Fruit fly (Drosophila melanogaster) whole organism, wandering third instar larva: ENCODE measurements around the gene cysu.

Experiments used
- Abd-B ChIP-seq: fragments of >200 bp; optimal IDR thresholded peaks from 2 replicates; lab custom pipeline; 2017; ENCODE audit warnings: missing biosample characterization, missing genetic modification characterization
- CrebA ChIP-seq: fragments of 200-800 bp; sonication (Bioruptor generic); optimal IDR thresholded peaks from 2 replicates; lab custom pipeline; 2016; ENCODE audit warnings: missing biosample characterization, mild to moderate bottlenecking, missing genetic modification characterization, borderline replicate concordance
- Dfd ChIP-seq: fragments of >200 bp; optimal IDR thresholded peaks from 2 replicates; lab custom pipeline; 2017; ENCODE audit warnings: missing biosample characterization, missing genetic modification characterization
- Dif ChIP-seq: fragments of 200-275, 200-300 bp; sonication (Bioruptor generic); optimal IDR thresholded peaks from 2 replicates; lab custom pipeline; 2018; ENCODE audit warnings: missing biosample characterization, missing genetic modification characterization; ENCODE audit not compliant: partially characterized antibody
- HLH106 ChIP-seq: fragments of 200-800 bp; optimal IDR thresholded peaks from 3 replicates; lab custom pipeline; 2019; ENCODE audit warnings: missing biosample characterization, mild to moderate bottlenecking, missing genetic modification characterization, moderate library complexity
- Hnf4 ChIP-seq: fragments of 200-800 bp; sonication (Bioruptor generic); optimal IDR thresholded peaks from 2 replicates; lab custom pipeline; 2016; ENCODE audit warnings: missing biosample characterization, mild to moderate bottlenecking, missing genetic modification characterization
- Hr78 ChIP-seq: fragments of >200 bp; optimal IDR thresholded peaks from 2 replicates; lab custom pipeline; 2017; ENCODE audit warnings: missing biosample characterization, missing genetic modification characterization
- Hr83 ChIP-seq: fragments of 200-300 bp; sonication (Bioruptor generic); optimal IDR thresholded peaks from 2 replicates; lab custom pipeline; 2016; ENCODE audit warnings: missing biosample characterization, mild to moderate bottlenecking, missing genetic modification characterization, moderate library complexity; ENCODE audit not compliant: poor library complexity, severe bottlenecking
- Mio ChIP-seq: sonication (Bioruptor generic); optimal IDR thresholded peaks from 2 replicates; lab custom pipeline; 2016; ENCODE audit warnings: missing biosample characterization, missing genetic modification characterization
- Myc ChIP-seq: fragments of >200 bp; optimal IDR thresholded peaks from 2 replicates; lab custom pipeline; 2017
- N ChIP-seq: fragments of >200 bp; optimal IDR thresholded peaks from 2 replicates; lab custom pipeline; 2018; ENCODE audit warnings: missing biosample characterization, missing external identifiers, missing genetic modification characterization
- OdsH ChIP-seq: fragments of 200-800 bp; sonication (Bioruptor generic); optimal IDR thresholded peaks from 2 replicates; lab custom pipeline; 2016; ENCODE audit warnings: missing biosample characterization, mild to moderate bottlenecking, missing genetic modification characterization
- Rel ChIP-seq, 2 experiments: fragments of 200-800 bp; sonication (Bioruptor generic) in 1 of 2; optimal IDR thresholded peaks; 2 replicates in 1 of 2; 3 replicates in 1 of 2; lab custom pipeline; 2016 to 2019; ENCODE audit warnings: mild to moderate bottlenecking in 2 of 2, missing biosample characterization in 2 of 2, missing genetic modification characterization in 2 of 2, moderate library complexity in 1 of 2
- Vsx2 ChIP-seq: fragments of 200-300, 225-300 bp; sonication (Bioruptor generic); optimal IDR thresholded peaks from 2 replicates; lab custom pipeline; 2018; ENCODE audit warnings: missing biosample characterization, missing genetic modification characterization; ENCODE audit not compliant: partially characterized antibody
- br ChIP-seq: fragments of 200-800 bp; sonication (Bioruptor generic); optimal IDR thresholded peaks from 2 replicates; lab custom pipeline; 2016; ENCODE audit warnings: missing biosample characterization, missing genetic modification characterization
- brk ChIP-seq: fragments of 200-800 bp; sonication (Bioruptor generic); optimal IDR thresholded peaks from 2 replicates; lab custom pipeline; 2016; ENCODE audit warnings: missing biosample characterization, mild to moderate bottlenecking, missing genetic modification characterization
- dl ChIP-seq, 2 experiments: fragments of 175-275, 200-275 bp in 1 of 2; fragments of 200-275 bp in 1 of 2; sonication (Bioruptor generic); optimal IDR thresholded peaks; lab custom pipeline; 2018; ENCODE audit warnings: mild to moderate bottlenecking in 2 of 2, missing biosample characterization in 2 of 2, missing genetic modification characterization in 2 of 2, moderate library complexity in 2 of 2; ENCODE audit not compliant: partially characterized antibody in 2 of 2, insufficient read depth in 1 of 2
- dmrt93B ChIP-seq: fragments of 200-800 bp; sonication (Bioruptor generic); optimal IDR thresholded peaks from 2 replicates; lab custom pipeline; 2018; ENCODE audit warnings: missing biosample characterization, mild to moderate bottlenecking, missing genetic modification characterization
- dsf ChIP-seq: sonication (Bioruptor generic); optimal IDR thresholded peaks from 2 replicates; lab custom pipeline; 2016; ENCODE audit warnings: missing biosample characterization, missing genetic modification characterization, borderline replicate concordance
- ey ChIP-seq: fragments of 200-800 bp; sonication (Bioruptor generic); optimal IDR thresholded peaks from 2 replicates; lab custom pipeline; 2016; ENCODE audit warnings: missing biosample characterization, missing genetic modification characterization
- foxo ChIP-seq, 2 experiments: fragments of 200-800 bp; sonication (Bioruptor generic); optimal IDR thresholded peaks; 2 replicates in 1 of 2; 3 replicates in 1 of 2; lab custom pipeline; 2016 to 2017; ENCODE audit warnings: missing biosample characterization in 2 of 2, missing genetic modification characterization in 2 of 2
- fru ChIP-seq: fragments of 200-800 bp; sonication (Bioruptor generic); optimal IDR thresholded peaks from 3 replicates; lab custom pipeline; 2016; ENCODE audit warnings: missing biosample characterization, mild to moderate bottlenecking, missing genetic modification characterization
- h ChIP-seq: fragments of 200-800 bp; sonication (Bioruptor generic); optimal IDR thresholded peaks from 3 replicates; lab custom pipeline; 2016; ENCODE audit warnings: missing biosample characterization, mild to moderate bottlenecking, missing genetic modification characterization
- pan ChIP-seq: fragments of >200 bp; optimal IDR thresholded peaks from 2 replicates; lab custom pipeline; 2017
- psq ChIP-seq: fragments of 200-800 bp; sonication (Bioruptor generic); optimal IDR thresholded peaks from 3 replicates; lab custom pipeline; 2017; ENCODE audit warnings: missing biosample characterization, mild to moderate bottlenecking, missing genetic modification characterization, moderate library complexity
- rgr ChIP-seq: fragments of 200-800 bp; sonication (Bioruptor generic); optimal IDR thresholded peaks from 3 replicates; lab custom pipeline; 2016; ENCODE audit warnings: missing biosample characterization, mild to moderate bottlenecking, missing genetic modification characterization
- sage ChIP-seq: fragments of 200-800 bp; sonication (Bioruptor generic); optimal IDR thresholded peaks from 2 replicates; lab custom pipeline; 2016; ENCODE audit warnings: missing biosample characterization, mild to moderate bottlenecking, missing genetic modification characterization
- sv ChIP-seq: fragments of 200-800 bp; sonication (Bioruptor generic); optimal IDR thresholded peaks from 3 replicates; lab custom pipeline; 2016; ENCODE audit warnings: missing biosample characterization, missing genetic modification characterization
- tai ChIP-seq: sonication (Bioruptor generic); optimal IDR thresholded peaks from 2 replicates; lab custom pipeline; 2016; ENCODE audit warnings: missing biosample characterization, missing genetic modification characterization
- usp ChIP-seq: fragments of >200 bp; optimal IDR thresholded peaks from 2 replicates; lab custom pipeline; 2017; ENCODE audit warnings: missing biosample characterization, missing genetic modification characterization
- woc ChIP-seq: sonication (Bioruptor generic); optimal IDR thresholded peaks from 2 replicates; lab custom pipeline; 2016; ENCODE audit warnings: missing biosample characterization, mild to moderate bottlenecking, missing genetic modification characterization

The cysu gene

DNA sequence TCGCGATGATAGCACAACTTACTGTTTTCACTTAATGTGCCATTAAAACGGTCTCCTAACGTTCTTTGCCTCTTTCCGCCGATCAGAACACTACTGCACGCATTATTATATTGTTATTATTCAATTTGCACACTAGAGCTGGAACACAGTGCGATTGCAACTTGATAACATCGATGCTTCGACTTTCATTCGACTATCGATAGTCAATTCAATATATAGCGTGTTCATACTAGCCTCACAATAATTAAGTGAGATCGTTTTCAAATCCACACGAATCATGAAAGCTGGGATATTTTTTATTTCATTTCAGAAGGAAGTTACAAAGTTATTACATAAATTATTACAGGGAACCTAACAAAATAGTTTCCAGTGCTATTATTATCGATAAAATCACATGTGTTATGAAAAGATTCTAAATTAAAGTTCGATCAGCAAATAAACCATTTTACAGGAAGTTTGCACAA, 24.2 kb upstream of the cysu start:
- TF ChIP-seq woc (GFP tag; lab: Kevin White, UChicago) (peak; percentile 35), ey (GFP tag; lab: Kevin White, UChicago) (peak; percentile 21), Hnf4 (peak; percentile 34), N (GFP tag; lab: Kevin White, UChicago) (peak; percentile 89), foxo (GFP tag; optimal IDR thresholded peaks at IDR 0.05; lab: Kevin White, UChicago) (peak in 1 of 2 experiments; percentile 45), rgr (GFP tag; lab: Kevin White, UChicago) (peak; percentile 35), Hr78 (GFP tag; lab: Kevin White, UChicago) (no peak), Vsx2 (GFP tag; lab: Kevin White, UChicago) (no peak), dmrt93B (GFP tag; lab: Kevin White, UChicago) (no peak), HLH106 (tag; lab: Kevin White, UChicago) (peak; percentile 24), brk (GFP tag; lab: Kevin White, UChicago) (peak; percentile 45), h (peak; percentile 32), sv (GFP tag; lab: Kevin White, UChicago) (peak; percentile 35), sage (no peak), fru (GFP tag; lab: Kevin White, UChicago) (peak; percentile 45), Rel (GFP tag; optimal IDR thresholded peaks at IDR 0.05; lab: Kevin White, UChicago) (no peak), Rel (tag; optimal IDR thresholded peaks at IDR 0.05; lab: Kevin White, UChicago) (peak; percentile 29), dsf (peak; percentile 12), tai (GFP tag; lab: Kevin White, UChicago) (peak; percentile 77)

DNA sequence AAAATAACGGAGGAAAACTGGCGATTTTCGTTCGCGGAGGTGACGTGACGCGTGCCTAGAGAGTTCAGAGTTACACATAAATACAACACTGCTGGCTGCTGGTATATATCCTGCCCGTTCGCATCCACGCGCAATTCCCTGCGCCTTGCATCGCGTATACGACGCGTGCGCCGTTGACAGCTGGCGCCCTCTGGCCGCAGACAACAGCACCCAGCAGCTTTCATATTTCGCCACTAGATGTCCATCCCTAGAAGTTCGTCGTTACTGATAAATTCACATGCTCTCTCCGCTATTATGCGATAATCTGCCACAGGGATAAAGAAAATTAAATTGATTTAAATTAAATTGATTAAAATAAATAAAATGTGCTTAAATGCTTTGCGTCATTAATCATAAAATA, 23.1 kb upstream of the cysu start, which contains the start of gene Sur-8:
Gene Sur-8 (minus strand): TSS at position 82 of the 400 bp plus-strand sequence.
- TF ChIP-seq fru (GFP tag; lab: Kevin White, UChicago) = peak; percentile 24
- peak; percentile 33 for TF ChIP-seq sv (GFP tag; lab: Kevin White, UChicago)
- no peak for TF ChIP-seq dl (GFP tag; optimal IDR thresholded peaks at IDR 0.05; lab: Kevin White, UChicago; ENCODE audit: insufficient read depth in 1 of 2, partially characterized antibody in 2 of 2)
- no peak for TF ChIP-seq Dfd (GFP tag; lab: Kevin White, UChicago)
- peak; percentile 25 for TF ChIP-seq dmrt93B (GFP tag; lab: Kevin White, UChicago)
- TF ChIP-seq Hr78 (GFP tag; lab: Kevin White, UChicago) = no peak
- no peak for TF ChIP-seq Dif
- TF ChIP-seq OdsH = peak; percentile 35
- no peak for TF ChIP-seq woc (GFP tag; lab: Kevin White, UChicago)
- peak; percentile 54 for TF ChIP-seq rgr (GFP tag; lab: Kevin White, UChicago)
- peak; percentile 50 for TF ChIP-seq h
- no peak for TF ChIP-seq tai (GFP tag; lab: Kevin White, UChicago)
- TF ChIP-seq pan (lab: Kevin White, UChicago) = no peak
- peak; percentile 64 for TF ChIP-seq Hr83 (GFP tag; lab: Kevin White, UChicago)
- no peak for TF ChIP-seq Abd-B (GFP tag; lab: Kevin White, UChicago)
- peak in 1 of 2 experiments; percentile 57 for TF ChIP-seq foxo (GFP tag; optimal IDR thresholded peaks at IDR 0.05; lab: Kevin White, UChicago)
- TF ChIP-seq N (GFP tag; lab: Kevin White, UChicago) = no peak
- TF ChIP-seq ey (GFP tag; lab: Kevin White, UChicago) = peak; percentile 39
- no peak for TF ChIP-seq brk (GFP tag; lab: Kevin White, UChicago)
- peak; percentile 48 for TF ChIP-seq br (GFP tag; lab: Kevin White, UChicago)
- peak; percentile 26 for TF ChIP-seq psq (GFP tag; lab: Kevin White, UChicago)
- TF ChIP-seq Hnf4 = no peak
- no peak for TF ChIP-seq CrebA (GFP tag; lab: Kevin White, UChicago)
- peak; percentile 32 for TF ChIP-seq Myc (lab: Kevin White, UChicago)
- peak; percentile 29 for TF ChIP-seq HLH106 (tag; lab: Kevin White, UChicago)
- no peak for TF ChIP-seq usp (GFP tag; lab: Kevin White, UChicago)
- TF ChIP-seq Mio = no peak

DNA sequence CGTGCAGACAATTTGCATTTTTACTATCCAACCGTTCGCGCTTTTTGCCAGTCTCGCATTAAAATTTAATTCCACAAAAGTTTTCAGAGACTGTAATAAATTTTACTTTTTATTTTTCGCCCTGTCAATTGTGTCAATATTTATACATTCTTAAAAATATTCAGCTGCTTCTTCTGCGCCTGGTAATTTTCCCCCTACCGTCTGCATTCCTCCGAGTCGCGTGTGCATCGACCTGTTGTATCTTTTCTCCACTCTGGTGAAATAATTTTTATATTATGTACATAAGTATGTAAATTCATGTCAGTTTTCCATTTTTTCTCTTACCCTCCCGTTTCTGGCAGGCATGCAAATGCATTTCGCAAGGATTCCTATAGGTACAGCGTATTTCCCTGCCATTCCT, 22.4 kb upstream of the cysu start, which contains the start of gene CG34279:
Gene CG34279 (minus strand): TSS at position 101 of the 400 bp plus-strand sequence.
- TF ChIP-seq CrebA (GFP tag; lab: Kevin White, UChicago) (no peak), usp (GFP tag; lab: Kevin White, UChicago) (no peak), h (peak; percentile 34), rgr (GFP tag; lab: Kevin White, UChicago) (peak; percentile 21), dl (GFP tag; optimal IDR thresholded peaks at IDR 0.05; lab: Kevin White, UChicago; ENCODE audit: insufficient read depth in 1 of 2, partially characterized antibody in 2 of 2) (no peak), N (GFP tag; lab: Kevin White, UChicago) (no peak), Hnf4 (peak; percentile 11)
